Worm (Caenorhabditis elegans) whole organism, L4 larva: ENCODE data around the gene bath-38.
"Not testable (repeated sequence)": the region's sequence is repeated elsewhere in the genome, so short reads cannot be mapped to it uniquely, and the experiment has no call there.

Experiments used
- nhr-76 ChIP-seq: fragments of 150-350 bp; optimal IDR thresholded peaks from 2 replicates; lab custom pipeline; 2014; ENCODE audit warnings: missing biosample characterization, missing genetic modification characterization
- nhr-77 ChIP-seq: fragments of 150-350 bp; optimal IDR thresholded peaks from 2 replicates; lab custom pipeline; 2014; ENCODE audit warnings: missing biosample characterization, missing genetic modification characterization
- snpc-4 ChIP-seq: fragments of 150-350 bp; optimal IDR thresholded peaks from 2 replicates; lab custom pipeline; 2014; ENCODE audit warnings: missing biosample characterization, missing genetic modification characterization

DNA sequence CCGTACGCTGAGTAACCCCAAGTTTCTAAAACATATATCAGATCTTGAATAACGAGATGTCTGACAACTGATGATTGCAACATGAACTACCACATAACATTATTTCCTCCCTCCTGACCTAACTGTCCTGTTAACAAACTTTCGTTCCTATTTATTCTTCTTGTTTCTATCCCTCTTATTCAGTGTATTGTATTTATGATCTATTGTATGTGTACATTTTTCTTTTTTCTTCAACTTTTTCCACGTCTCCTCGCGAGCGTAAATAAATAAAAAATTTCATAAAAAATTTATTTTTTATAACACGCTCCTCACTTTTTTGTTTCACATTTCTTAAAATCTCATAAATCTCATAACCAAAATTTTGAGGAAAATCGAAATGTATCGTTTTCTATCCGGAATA is 38.8 kb downstream of the bath-38 start, which contains the start of gene ZK892.4:
- not testable (repeated sequence) for TF ChIP-seq nhr-77, nhr-76, snpc-4 (tag; lab: Kevin White, UChicago)
